Worm (Caenorhabditis elegans): ENCODE measurements around the gene C07B5.4.

DNA sequence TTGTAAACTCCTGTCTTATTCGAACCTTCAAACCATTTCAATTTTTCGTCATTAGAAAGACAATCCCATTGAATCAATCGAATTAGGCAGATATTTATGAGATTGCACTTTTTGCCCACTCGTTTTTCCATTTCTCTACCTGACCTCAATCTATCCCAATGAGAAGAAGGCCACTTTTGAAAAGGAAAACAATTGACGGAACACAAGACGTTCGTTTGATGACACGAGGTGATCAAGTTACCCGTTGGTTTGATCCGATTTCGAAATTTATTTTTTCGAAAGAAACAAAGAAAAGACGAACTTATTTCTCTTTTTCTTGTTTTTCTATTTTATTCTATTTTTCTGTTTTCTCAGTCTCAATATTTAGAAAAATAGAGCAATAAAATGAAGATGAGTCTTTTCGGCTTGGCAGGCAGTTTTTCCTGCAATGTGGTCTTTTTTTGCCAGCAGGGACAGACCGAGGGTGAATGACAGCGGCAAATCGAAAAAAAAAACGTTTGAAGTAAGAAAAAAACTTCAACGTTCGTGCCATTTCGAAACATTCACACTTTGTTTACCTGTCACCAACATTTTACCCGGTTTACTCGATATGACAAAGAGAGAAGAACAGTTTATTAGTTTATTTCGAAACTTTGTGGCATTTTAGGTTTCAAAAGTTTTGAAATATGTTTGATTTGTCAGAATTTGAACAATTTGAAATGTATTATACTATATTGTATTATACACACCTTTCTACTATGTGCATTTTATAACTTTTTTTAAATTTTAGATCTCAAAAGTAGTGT is 18.7 kb downstream of the C07B5.4 start:
- TF ChIP-seq egl-27 (tag; optimal IDR thresholded peaks at IDR 0.05) (no peak), nhr-111 (GFP tag; optimal IDR thresholded peaks at IDR 0.05) (no peak), F49E8.2 (tag; optimal IDR thresholded peaks at IDR 0.05; ENCODE audit: borderline replicate concordance) (no peak), rbr-2 (tag; optimal IDR thresholded peaks at IDR 0.05) (no peak), ztf-11 (tag; optimal IDR thresholded peaks at IDR 0.05) (no peak), unc-62 (GFP tag; optimal IDR thresholded peaks at IDR 0.05 in 1 of 2) (peak in 1 of 2 experiments; percentile 25), unc-62 (tag; optimal IDR thresholded peaks at IDR 0.05) (no peak), mdl-1 (tag; optimal IDR thresholded peaks at IDR 0.05) (no peak), ZK546.5 (tag; optimal IDR thresholded peaks at IDR 0.05) (no peak), F37D6.2 (tag; optimal IDR thresholded peaks at IDR 0.05) (no peak), duxl-1 (tag; optimal IDR thresholded peaks at IDR 0.05; ENCODE audit: poor library complexity) (no peak), ama-1 (optimal IDR thresholded peaks at IDR 0.05) (no peak), jun-1 (tag; optimal IDR thresholded peaks at IDR 0.05) (no peak), nhr-77 (tag; optimal IDR thresholded peaks at IDR 0.05) (no peak), aly-2 (tag; optimal IDR thresholded peaks at IDR 0.05) (no peak)

All from whole organism, L4 larva.